Worm (Caenorhabditis elegans) whole organism, early embryonic: ENCODE results near the gene C03H5.3.

Source experiments
- B0310.2 ChIP-seq: sonication (generic microtip); optimal IDR thresholded peaks from 2 replicates; lab custom pipeline; 2016; ENCODE audit warnings: mild to moderate bottlenecking, missing genetic modification characterization, missing compliant biosample characterization
- F13C5.2 ChIP-seq: sonication (generic microtip); optimal IDR thresholded peaks from 2 replicates; lab custom pipeline; 2017; ENCODE audit warnings: mild to moderate bottlenecking, missing genetic modification characterization, inconsistent platforms, missing compliant biosample characterization
- aly-1 ChIP-seq: sonication (generic microtip); optimal IDR thresholded peaks from 2 replicates; lab custom pipeline; 2016; ENCODE audit warnings: missing genetic modification characterization, missing compliant biosample characterization
- ama-1 ChIP-seq: fragments of 150-350 bp; optimal IDR thresholded peaks from 2 replicates; lab custom pipeline; 2014
- ceh-13 ChIP-seq: fragments of 200-800 bp; sonication (Bioruptor generic); optimal IDR thresholded peaks from 2 replicates; lab custom pipeline; 2018; ENCODE audit warnings: mild to moderate bottlenecking, missing genetic modification characterization, missing compliant biosample characterization
- ceh-36 ChIP-seq: sonication (generic microtip); optimal IDR thresholded peaks from 2 replicates; lab custom pipeline; 2016; ENCODE audit warnings: missing genetic modification characterization, inconsistent platforms, missing compliant biosample characterization
- ets-7 ChIP-seq: sonication (generic microtip); optimal IDR thresholded peaks from 2 replicates; lab custom pipeline; 2016; ENCODE audit warnings: missing genotype, missing genetic modification characterization, missing compliant biosample characterization
- flt-1 ChIP-seq: fragments of 200-800 bp; sonication (Bioruptor generic); IDR thresholded peaks from 2 replicates; pipeline ENCODE4 v1.3.6; 2022; ENCODE audit warnings: missing genetic modification characterization, missing compliant biosample characterization
- hmbx-1 ChIP-seq: sonication (generic microtip); optimal IDR thresholded peaks from 2 replicates; lab custom pipeline; 2016; ENCODE audit warnings: mild to moderate bottlenecking, missing genetic modification characterization, missing compliant biosample characterization
- hmg-4 ChIP-seq: fragments of 200-800 bp; sonication (Bioruptor generic); optimal IDR thresholded peaks from 2 replicates; lab custom pipeline; 2018; ENCODE audit warnings: mild to moderate bottlenecking, missing genetic modification characterization, missing compliant biosample characterization
- hnd-1 ChIP-seq: sonication (generic microtip); optimal IDR thresholded peaks from 2 replicates; lab custom pipeline; 2016; ENCODE audit warnings: missing genetic modification characterization, missing compliant biosample characterization
- pes-1 ChIP-seq: fragments of 200-800 bp; sonication (Bioruptor generic); IDR thresholded peaks from 2 replicates; pipeline ENCODE4 v1.3.6; 2022; ENCODE audit warnings: missing genetic modification reagents, missing genetic modification characterization, missing compliant biosample characterization
- scrt-1 ChIP-seq: fragments of 200-800 bp; sonication (Bioruptor generic); IDR thresholded peaks from 2 replicates; pipeline ENCODE4 v1.3.6; 2022; ENCODE audit warnings: missing genetic modification characterization, missing compliant biosample characterization
- sea-1 ChIP-seq: fragments of 200-800 bp; sonication (Bioruptor generic); conservative IDR thresholded peaks from 2 replicates; pipeline ENCODE4 v1.3.6; 2022; ENCODE audit warnings: missing genetic modification characterization, missing compliant biosample characterization
- tbx-11 ChIP-seq: fragments of 200-800 bp; sonication (Bioruptor generic); IDR thresholded peaks from 2 replicates; pipeline ENCODE4 v1.3.6; 2022; ENCODE audit warnings: missing genetic modification characterization, missing compliant biosample characterization
- tbx-37 ChIP-seq: fragments of 200-800 bp; sonication (Bioruptor generic); conservative IDR thresholded peaks from 2 replicates; pipeline ENCODE4 v1.3.6; 2022; ENCODE audit warnings: missing genetic modification reagents, missing genetic modification characterization, missing compliant biosample characterization
- tra-4 ChIP-seq: sonication (generic microtip); optimal IDR thresholded peaks from 2 replicates; lab custom pipeline; 2017; ENCODE audit warnings: missing genetic modification characterization, missing compliant biosample characterization

C03H5.3 gene

ce11 chrII:402435-402834 lies 16.5 kb downstream of the C03H5.3 start, which contains the start of gene clec-10:
Gene clec-10 (plus strand): TSS chrII:402678.
- TF ChIP-seq sea-1 (GFP tag; lab: Robert Waterston, UW), result no peak
- no peak for TF ChIP-seq aly-1 (tag; lab: Kevin White, UChicago)
- no peak for TF ChIP-seq ama-1
- TF ChIP-seq ceh-13 (GFP tag; lab: Kevin White, UChicago), result no peak
- no peak for TF ChIP-seq tra-4 (tag; lab: Kevin White, UChicago)
- TF ChIP-seq hmbx-1 (tag; lab: Kevin White, UChicago), result no peak
- TF ChIP-seq B0310.2 (tag; lab: Kevin White, UChicago), result no peak

DNA sequence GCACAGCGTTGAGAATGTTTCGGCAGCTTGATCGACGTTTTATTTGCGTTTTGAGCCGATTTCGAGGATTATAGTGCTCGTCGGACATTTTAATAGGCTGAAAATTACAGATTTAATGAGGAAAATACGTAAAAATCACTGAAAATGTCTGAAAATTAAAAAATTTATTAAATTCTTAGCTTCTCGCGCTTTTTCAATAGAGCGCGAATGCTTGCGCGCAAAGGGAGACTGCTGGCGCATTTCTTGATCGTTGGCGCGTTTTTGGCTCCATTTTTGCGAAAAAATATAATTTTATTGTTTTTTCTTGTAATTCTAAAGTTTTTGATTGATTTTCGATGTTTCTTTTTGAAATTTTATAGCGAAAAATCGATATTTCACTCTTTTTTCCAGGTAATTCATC lies 24.9 kb downstream of the C03H5.3 start, which contains the start of the genes dnsn-1 and C24H12.4:
TSS of gene dnsn-1 (minus strand) at position 101 of the 400 bp plus-strand sequence.
TSS of gene C24H12.4 (plus strand) at position 391 of the 400 bp plus-strand sequence.
- no peak for TF ChIP-seq scrt-1 (GFP tag; lab: Robert Waterston, UW)
- TF ChIP-seq hmbx-1 (tag; lab: Kevin White, UChicago), result no peak
- no peak for TF ChIP-seq ceh-13 (GFP tag; lab: Kevin White, UChicago)
- TF ChIP-seq sea-1 (GFP tag; lab: Robert Waterston, UW), result no peak
- no peak for TF ChIP-seq flt-1 (GFP tag; lab: Robert Waterston, UW)
- no peak for TF ChIP-seq tbx-37
- no peak for TF ChIP-seq B0310.2 (tag; lab: Kevin White, UChicago)
- TF ChIP-seq pes-1 (GFP tag; lab: Robert Waterston, UW), result 0 out of 2 replicates have a peak, but pooled peaks have one; percentile 21
- TF ChIP-seq tra-4 (tag; lab: Kevin White, UChicago), result no peak
- no peak for TF ChIP-seq hmg-4 (GFP tag; lab: Kevin White, UChicago)
- TF ChIP-seq ets-7, result no peak
- no peak for TF ChIP-seq aly-1 (tag; lab: Kevin White, UChicago)
- TF ChIP-seq tbx-11, result no peak
- TF ChIP-seq ceh-36, result peak; percentile 30
- no peak for TF ChIP-seq ama-1
- peak; percentile 79 for TF ChIP-seq F13C5.2 (tag; lab: Kevin White, UChicago)
- TF ChIP-seq hnd-1, result no peak

DNA sequence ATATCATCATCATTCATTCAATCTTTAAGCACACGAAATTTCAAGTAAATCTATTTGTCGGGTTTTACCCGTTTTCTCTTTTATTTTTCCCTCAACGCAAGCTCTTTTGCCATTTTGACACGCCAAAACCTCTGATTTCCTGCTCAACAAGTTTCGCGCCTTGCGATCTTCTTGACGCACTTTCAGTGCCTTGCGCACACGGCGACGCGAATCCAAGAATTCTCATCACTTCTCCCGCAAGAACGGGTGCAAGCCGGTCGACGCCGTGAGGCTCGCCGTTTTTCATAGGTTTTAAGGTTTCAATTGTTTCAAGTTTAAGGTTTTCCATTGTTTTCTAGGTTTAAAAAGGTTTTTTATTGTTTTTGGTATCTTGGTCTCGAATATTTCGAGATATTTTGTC lies 30.9 kb downstream of the C03H5.3 start:
- TF ChIP-seq pes-1 (GFP tag; lab: Robert Waterston, UW) (peak; percentile 64), hmbx-1 (tag; lab: Kevin White, UChicago) (peak; percentile 23)

ce11 chrII:418782-419181 lies 32.9 kb downstream of the C03H5.3 start, which contains the start of gene C24H12.6:
Gene C24H12.6 (minus strand): TSS chrII:418882.
- TF ChIP-seq ama-1, result no peak
- no peak for TF ChIP-seq tbx-37
- TF ChIP-seq ceh-36, result no peak
- no peak for TF ChIP-seq sea-1 (GFP tag; lab: Robert Waterston, UW)
- no peak for TF ChIP-seq tbx-11
- no peak for TF ChIP-seq ceh-13 (GFP tag; lab: Kevin White, UChicago)
- TF ChIP-seq hmg-4 (GFP tag; lab: Kevin White, UChicago), result no peak
- TF ChIP-seq pes-1 (GFP tag; lab: Robert Waterston, UW), result no peak
- TF ChIP-seq flt-1 (GFP tag; lab: Robert Waterston, UW), result no peak
- no peak for TF ChIP-seq hmbx-1 (tag; lab: Kevin White, UChicago)
- TF ChIP-seq scrt-1 (GFP tag; lab: Robert Waterston, UW), result no peak
- TF ChIP-seq hnd-1, result no peak

DNA sequence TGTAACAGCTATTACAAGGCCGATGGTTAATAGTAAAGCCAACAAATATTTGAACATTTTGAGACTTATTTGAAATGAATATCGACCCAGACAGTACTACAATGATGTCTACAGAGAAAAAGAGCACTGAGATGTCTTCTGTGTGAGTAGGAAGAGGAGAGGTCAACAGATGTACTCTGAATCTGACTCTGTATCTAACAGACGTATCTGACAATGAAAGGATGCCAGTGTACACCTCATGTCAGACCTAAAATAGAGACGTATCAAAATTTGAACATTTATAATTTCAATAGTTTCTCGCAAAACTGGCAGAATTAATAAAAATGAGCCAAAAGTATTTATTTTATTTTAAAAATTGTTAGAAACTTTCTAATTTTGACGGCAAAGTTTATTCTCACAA lies 37.2 kb downstream of the C03H5.3 start, which contains the start of gene C24H12.8:
TSS of gene C24H12.8 (minus strand) at position 101 of the 400 bp plus-strand sequence.
- TF ChIP-seq ets-7 (no peak), sea-1 (GFP tag; lab: Robert Waterston, UW) (no peak), scrt-1 (GFP tag; lab: Robert Waterston, UW) (no peak), hmg-4 (GFP tag; lab: Kevin White, UChicago) (no peak), B0310.2 (tag; lab: Kevin White, UChicago) (no peak), aly-1 (tag; lab: Kevin White, UChicago) (no peak), tbx-11 (no peak), ama-1 (no peak), hnd-1 (no peak), ceh-36 (no peak), F13C5.2 (tag; lab: Kevin White, UChicago) (no peak)

DNA sequence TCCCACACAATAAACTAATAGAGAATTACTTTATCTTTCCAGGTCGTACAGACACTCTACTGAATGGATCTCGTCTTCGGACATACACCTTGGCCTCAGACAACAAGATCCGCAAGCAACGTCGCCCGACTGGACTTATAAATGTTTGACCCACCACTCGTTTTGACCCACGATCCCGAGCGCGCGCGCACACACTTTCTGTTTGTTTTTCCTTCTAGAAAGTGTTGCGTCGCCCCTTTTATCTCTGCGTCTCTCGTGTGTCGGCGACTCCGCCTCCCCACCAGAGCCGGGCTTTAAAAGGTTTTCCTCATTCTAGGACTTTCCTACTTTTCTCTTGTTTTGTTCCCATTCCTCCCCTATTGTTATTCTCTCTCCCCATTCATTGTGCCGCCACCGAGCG lies 51.4 kb downstream of the C03H5.3 start:
- TF ChIP-seq F13C5.2 (tag; lab: Kevin White, UChicago) (no peak), ets-7 (no peak), ceh-36 (no peak)
